Worm (Caenorhabditis elegans) whole organism, mixed stage, embryonic: ENCODE data around the gene rhr-1.

ENCODE experiments used
- M03D4.4 ChIP-seq: sonication (generic microtip); optimal IDR thresholded peaks from 2 replicates; lab custom pipeline; 2017; ENCODE audit warnings: mild to moderate bottlenecking, missing genetic modification characterization, missing compliant biosample characterization
- bed-3 ChIP-seq: fragments of 200-800 bp; sonication (Bioruptor generic); optimal IDR thresholded peaks from 3 replicates; lab custom pipeline; 2018; ENCODE audit warnings: mild to moderate bottlenecking, missing genetic modification characterization, moderate library complexity, missing compliant biosample characterization
- blmp-1 ChIP-seq: fragments of 150-350 bp; optimal IDR thresholded peaks from 2 replicates; lab custom pipeline; 2014; ENCODE audit warnings: missing biosample characterization, missing genetic modification characterization
- ceh-39 ChIP-seq: fragments of 150-350 bp; optimal IDR thresholded peaks from 2 replicates; lab custom pipeline; 2014; ENCODE audit warnings: missing biosample characterization, missing genetic modification characterization
- ceh-43 ChIP-seq: fragments of 200-800 bp; sonication (Bioruptor generic); optimal IDR thresholded peaks from 2 replicates; lab custom pipeline; 2018; ENCODE audit warnings: mild to moderate bottlenecking, missing genetic modification characterization, moderate library complexity, missing compliant biosample characterization
- ceh-83 ChIP-seq: fragments of 200-800 bp; sonication (Bioruptor generic); optimal IDR thresholded peaks from 2 replicates; lab custom pipeline; 2018; ENCODE audit warnings: mild to moderate bottlenecking, missing genetic modification characterization, missing compliant biosample characterization
- ces-1 ChIP-seq: fragments of 150-350 bp; optimal IDR thresholded peaks from 2 replicates; lab custom pipeline; 2014; ENCODE audit warnings: missing biosample characterization, missing genetic modification reagents, missing genetic modification characterization
- cnd-1 ChIP-seq: fragments of 200-800 bp; sonication (Bioruptor generic); optimal IDR thresholded peaks from 2 replicates; lab custom pipeline; 2018; ENCODE audit warnings: mild to moderate bottlenecking, missing genetic modification characterization, missing compliant biosample characterization
- elt-1 ChIP-seq: sonication (generic microtip); optimal IDR thresholded peaks from 2 replicates; lab custom pipeline; 2017; ENCODE audit warnings: missing genetic modification characterization, mild to moderate bottlenecking, missing compliant biosample characterization, antibody characterized with exemption, moderate library complexity, borderline replicate concordance; ENCODE audit not compliant: insufficient read depth
- elt-3 ChIP-seq: fragments of 150-350 bp; optimal IDR thresholded peaks from 2 replicates; lab custom pipeline; 2014; ENCODE audit warnings: missing biosample characterization, missing genetic modification characterization
- ham-2 ChIP-seq: fragments of 200-800 bp; sonication (Bioruptor generic); optimal IDR thresholded peaks from 2 replicates; lab custom pipeline; 2018; ENCODE audit warnings: mild to moderate bottlenecking, missing genetic modification characterization, missing compliant biosample characterization
- hlh-1 ChIP-seq: fragments of 150-350 bp; optimal IDR thresholded peaks from 2 replicates; lab custom pipeline; 2014; ENCODE audit warnings: missing biosample characterization, missing genetic modification reagents, missing genetic modification characterization
- lsy-2 ChIP-seq: fragments of 150-350 bp; optimal IDR thresholded peaks from 2 replicates; lab custom pipeline; 2014; ENCODE audit warnings: missing biosample characterization, missing genetic modification characterization
- mab-5 ChIP-seq: fragments of 150-350 bp; optimal IDR thresholded peaks from 2 replicates; lab custom pipeline; 2014; ENCODE audit warnings: missing biosample characterization, missing genetic modification characterization
- mep-1 ChIP-seq: fragments of 150-350 bp; optimal IDR thresholded peaks from 2 replicates; lab custom pipeline; 2017; ENCODE audit warnings: missing biosample characterization, missing genetic modification reagents, missing genetic modification characterization, inconsistent platforms
- mls-2 ChIP-seq: sonication (generic microtip); optimal IDR thresholded peaks from 2 replicates; lab custom pipeline; 2016; ENCODE audit warnings: mild to moderate bottlenecking, missing genetic modification characterization, moderate library complexity, missing compliant biosample characterization
- nhr-12 ChIP-seq: fragments of 150-350 bp; optimal IDR thresholded peaks from 2 replicates; lab custom pipeline; 2014; ENCODE audit warnings: missing biosample characterization, missing genetic modification characterization
- nhr-76 ChIP-seq: sonication (generic microtip); optimal IDR thresholded peaks from 2 replicates; lab custom pipeline; 2017; ENCODE audit warnings: missing biosample characterization, missing genetic modification characterization
- pha-4 ChIP-seq: fragments of 150-350 bp; optimal IDR thresholded peaks from 2 replicates; lab custom pipeline; 2018; ENCODE audit warnings: missing biosample characterization, missing genetic modification reagents, missing genetic modification characterization
- sem-2 ChIP-seq: fragments of 200-800 bp; sonication (Bioruptor generic); optimal IDR thresholded peaks from 2 replicates; lab custom pipeline; 2018; ENCODE audit warnings: mild to moderate bottlenecking, missing genetic modification characterization, missing compliant biosample characterization
- snpc-4 ChIP-seq: fragments of 150-350 bp; optimal IDR thresholded peaks from 2 replicates; lab custom pipeline; 2014; ENCODE audit warnings: missing biosample characterization, missing genetic modification characterization
- tbx-8 ChIP-seq: fragments of 200-800 bp; sonication (Bioruptor generic); optimal IDR thresholded peaks from 2 replicates; lab custom pipeline; 2018; ENCODE audit warnings: mild to moderate bottlenecking, missing genetic modification characterization, moderate library complexity, missing compliant biosample characterization
- unc-120 ChIP-seq: sonication (generic microtip); optimal IDR thresholded peaks from 2 replicates; lab custom pipeline; 2017; ENCODE audit warnings: missing genetic modification characterization, missing compliant biosample characterization; ENCODE audit not compliant: poor library complexity, severe bottlenecking
- unc-39 ChIP-seq: fragments of 150-350 bp; optimal IDR thresholded peaks from 2 replicates; lab custom pipeline; 2014; ENCODE audit warnings: missing biosample characterization, missing genetic modification characterization
- unc-62 ChIP-seq: fragments of 150-350 bp; optimal IDR thresholded peaks from 2 replicates; lab custom pipeline; 2014; ENCODE audit warnings: missing biosample characterization, missing genetic modification reagents, missing genetic modification characterization
- zip-8 ChIP-seq: fragments of 150-350 bp; optimal IDR thresholded peaks from 2 replicates; lab custom pipeline; 2014; ENCODE audit warnings: missing biosample characterization, missing genetic modification characterization
- ztf-11 ChIP-seq: fragments of 150-350 bp; optimal IDR thresholded peaks from 2 replicates; lab custom pipeline; 2014; ENCODE audit warnings: missing biosample characterization, missing genetic modification characterization

rhr-1 gene

DNA sequence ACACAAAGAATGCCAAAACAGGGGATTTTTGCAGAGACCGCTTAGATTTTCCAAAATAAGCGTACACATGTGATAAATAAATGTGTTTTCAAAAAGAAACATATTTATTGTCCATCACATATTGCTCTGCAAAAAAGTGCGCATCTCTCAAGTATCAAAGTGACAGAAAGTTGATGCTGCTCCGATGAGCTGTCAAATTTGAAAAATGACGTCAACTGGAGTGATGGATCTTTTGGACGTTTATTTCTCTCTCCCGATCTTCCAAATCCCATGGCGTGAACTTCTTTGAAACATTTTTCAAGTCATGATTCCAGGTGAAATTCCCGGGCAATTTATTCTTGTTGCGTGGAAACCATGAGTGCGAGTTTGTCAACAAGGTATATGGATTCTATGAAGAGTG is 19.0 kb upstream of the rhr-1 start:
- TF ChIP-seq elt-3 (tag; lab: Kevin White, UChicago) (no peak), unc-62 (peak; percentile 88), zip-8 (tag; lab: Kevin White, UChicago) (no peak), nhr-12 (tag; lab: Kevin White, UChicago) (no peak), ceh-83 (GFP tag; lab: Kevin White, UChicago) (no peak)

- TF ChIP-seq ceh-83 (GFP tag; lab: Kevin White, UChicago): no peak
- no peak for TF ChIP-seq cnd-1 (tag; lab: Kevin White, UChicago)
- no peak for TF ChIP-seq nhr-76
- no peak for TF ChIP-seq mls-2 (tag; lab: Kevin White, UChicago)
- no peak for TF ChIP-seq sem-2 (GFP tag; lab: Kevin White, UChicago)
- no peak for TF ChIP-seq pha-4 (tag; lab: Kevin White, UChicago)
- no peak for TF ChIP-seq bed-3
- TF ChIP-seq elt-1 (tag; lab: Kevin White, UChicago): no peak
- TF ChIP-seq tbx-8 (GFP tag; lab: Kevin White, UChicago): no peak
- TF ChIP-seq ceh-39 (tag; lab: Kevin White, UChicago): no peak
- TF ChIP-seq unc-39 (tag; lab: Kevin White, UChicago): no peak
- TF ChIP-seq lsy-2 (tag; lab: Kevin White, UChicago): no peak
These were observed 17.3 kb upstream of the rhr-1 start, which contains the start of gene F08F3.4 for ce11 chrV:5410679-5411078. F08F3.4 (plus strand) TSS chrV:5410955.

ce11 chrV:5412808-5413405 is 15.1 kb upstream of the rhr-1 start, which contains the start of gene F08F3.10:
F08F3.10 (plus strand) TSS chrV:5413355.
- TF ChIP-seq mab-5 (tag; lab: Kevin White, UChicago) (no peak), hlh-1 (tag; lab: Kevin White, UChicago) (peak; percentile 34)

DNA sequence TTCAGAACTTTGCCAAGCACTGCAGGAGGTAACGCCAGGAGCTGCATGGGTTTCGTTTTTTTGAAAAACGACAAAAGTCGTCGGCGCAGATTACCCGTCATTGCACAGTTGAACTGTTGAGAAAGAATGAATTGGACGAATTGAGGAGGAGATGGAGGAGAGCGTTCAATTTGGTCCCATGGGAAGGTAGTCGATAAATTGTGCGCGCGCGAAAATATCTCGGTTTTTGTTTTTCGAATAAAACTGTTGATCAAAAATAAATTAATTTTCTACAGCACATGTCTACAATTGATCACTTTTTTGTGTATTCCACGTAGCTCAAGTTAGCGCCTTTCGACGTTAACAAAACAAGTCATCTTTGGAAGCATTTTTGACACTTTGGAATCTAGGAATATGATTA is 8.0 kb upstream of the rhr-1 start, which contains the start of gene F08F3.6:
Gene F08F3.6, minus strand, starts transcription at position 153 of the 400 bp plus-strand sequence.
- TF ChIP-seq ceh-43 (GFP tag; lab: Kevin White, UChicago): no peak
- no peak for TF ChIP-seq blmp-1
- TF ChIP-seq M03D4.4 (tag; lab: Kevin White, UChicago): no peak
- no peak for TF ChIP-seq bed-3
- TF ChIP-seq mls-2 (tag; lab: Kevin White, UChicago): no peak
- no peak for TF ChIP-seq snpc-4 (tag; lab: Kevin White, UChicago)
- TF ChIP-seq elt-3 (tag; lab: Kevin White, UChicago): no peak
- TF ChIP-seq ceh-83 (GFP tag; lab: Kevin White, UChicago): no peak
- no peak for TF ChIP-seq pha-4 (tag; lab: Kevin White, UChicago)
- no peak for TF ChIP-seq unc-120 (tag; lab: Kevin White, UChicago)
- no peak for TF ChIP-seq ceh-39 (tag; lab: Kevin White, UChicago)
- no peak for TF ChIP-seq ces-1 (GFP tag; lab: Kevin White, UChicago)

DNA sequence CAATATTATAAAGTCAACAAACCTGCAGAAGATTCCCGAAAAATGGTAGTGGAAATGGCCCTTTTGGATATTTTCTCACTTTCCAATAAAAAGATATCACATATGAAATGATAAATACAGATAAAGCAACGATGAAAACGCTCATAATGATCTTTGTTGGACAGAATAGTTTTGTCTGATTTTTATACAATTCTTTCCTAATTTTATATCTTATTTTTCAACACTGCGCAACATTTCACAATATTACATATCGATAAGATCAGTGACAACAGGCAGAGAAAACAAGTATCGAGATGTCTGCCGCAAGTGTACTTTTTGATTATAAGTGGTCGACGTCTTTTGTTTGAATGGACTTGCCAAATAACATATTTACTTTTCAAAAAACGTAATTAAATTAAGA is 4.8 kb upstream of the rhr-1 start, which contains the start of gene cyp-14A5:
Gene cyp-14A5, minus strand, starts transcription at position 163 of the 400 bp plus-strand sequence.
- TF ChIP-seq tbx-8 (GFP tag; lab: Kevin White, UChicago) (no peak), elt-3 (tag; lab: Kevin White, UChicago) (no peak), sem-2 (GFP tag; lab: Kevin White, UChicago) (no peak), mep-1 (tag; lab: Kevin White, UChicago) (no peak), elt-1 (tag; lab: Kevin White, UChicago) (peak; percentile 2), mls-2 (tag; lab: Kevin White, UChicago) (no peak), ztf-11 (no peak), lsy-2 (tag; lab: Kevin White, UChicago) (no peak), snpc-4 (tag; lab: Kevin White, UChicago) (no peak)
- TF ChIP-seq, all 35 proteins: peak for 1

DNA sequence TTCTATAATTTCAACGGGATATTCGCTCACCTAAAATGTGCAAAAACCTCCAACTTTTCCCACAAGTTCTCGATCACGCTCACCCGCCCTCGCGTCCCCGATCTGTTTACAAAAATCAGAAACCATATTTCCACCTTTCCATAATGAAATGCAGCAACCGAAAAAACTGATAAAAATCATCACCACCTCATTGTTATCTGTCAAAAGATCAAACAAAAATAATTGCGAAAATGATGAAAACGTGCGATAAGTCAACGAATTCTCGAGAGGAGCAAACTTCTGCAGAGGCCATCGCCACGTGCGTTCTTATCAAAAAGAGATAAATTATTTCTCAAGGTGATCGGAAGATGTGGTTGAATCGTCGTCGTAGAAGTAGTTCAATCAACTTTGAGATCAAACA is 3.0 kb upstream of the rhr-1 start:
- TF ChIP-seq nhr-76 (no peak), ces-1 (GFP tag; lab: Kevin White, UChicago) (no peak), hlh-1 (tag; lab: Kevin White, UChicago) (no peak), M03D4.4 (tag; lab: Kevin White, UChicago) (no peak), cnd-1 (tag; lab: Kevin White, UChicago) (no peak), elt-1 (tag; lab: Kevin White, UChicago) (peak; percentile 81), unc-39 (tag; lab: Kevin White, UChicago) (no peak), ham-2 (no peak)
- TF ChIP-seq, all 35 proteins: peak for 1
